Fruit fly (Drosophila melanogaster) whole organism, embryonic: ENCODE results near the gene Spt7.
A peak's percentile ranks its signal among the peaks of the same experiment; 100 is the strongest.

ENCODE experiments used
- Aef1 ChIP-seq: fragments of 200-800 bp; sonication (Bioruptor generic); IDR thresholded peaks from 3 replicates; pipeline ENCODE4 v1.3.6; 2022; ENCODE audit warnings: missing biosample characterization, missing genetic modification characterization
- Awh ChIP-seq: fragments of 200-800 bp; sonication (Bioruptor generic); IDR thresholded peaks from 2 replicates; pipeline ENCODE4, ENCODE4 v1.3.6; 2022; ENCODE audit warnings: missing biosample characterization, missing genetic modification characterization
- Blimp-1 ChIP-seq: fragments of 200-800 bp; sonication (Bioruptor generic); optimal IDR thresholded peaks from 3 replicates; lab custom pipeline; 2018; ENCODE audit warnings: missing biosample characterization, missing genetic modification characterization, mild to moderate bottlenecking, moderate library complexity, missing genetic modification reagents
- CG10209 ChIP-seq: fragments of 200-800 bp; sonication (Bioruptor generic); optimal IDR thresholded peaks from 3 replicates; lab custom pipeline; 2017; ENCODE audit warnings: missing biosample characterization, mild to moderate bottlenecking, missing genetic modification characterization, missing genetic modification reagents
- CG1024 ChIP-seq: fragments of 200-800 bp; sonication (Bioruptor generic); IDR thresholded peaks from 2 replicates; pipeline ENCODE4 v1.3.6; 2022; ENCODE audit warnings: missing biosample characterization, missing genetic modification characterization
- CG10543 ChIP-seq: fragments of 200-800 bp; sonication (Bioruptor generic); optimal IDR thresholded peaks from 3 replicates; lab custom pipeline; 2017; ENCODE audit warnings: missing biosample characterization, mild to moderate bottlenecking, missing genetic modification characterization, moderate library complexity
- CG11504 ChIP-seq: fragments of 200-800 bp; sonication (Bioruptor generic); optimal IDR thresholded peaks from 3 replicates; lab custom pipeline; 2019; ENCODE audit warnings: missing biosample characterization, mild to moderate bottlenecking, missing genetic modification characterization, moderate library complexity
- CG12071 ChIP-seq: fragments of 200-800 bp; sonication (Bioruptor generic); optimal IDR thresholded peaks from 3 replicates; lab custom pipeline; 2018; ENCODE audit warnings: missing biosample characterization, mild to moderate bottlenecking, missing genetic modification characterization
- CG13894 ChIP-seq: fragments of 200-800 bp; sonication (Bioruptor generic); optimal IDR thresholded peaks from 3 replicates; lab custom pipeline; 2018; ENCODE audit warnings: missing biosample characterization, mild to moderate bottlenecking, missing genetic modification characterization, moderate library complexity
- CG14441 ChIP-seq: fragments of 200-800 bp; sonication (Bioruptor generic); IDR thresholded peaks from 2 replicates; pipeline ENCODE4 v1.3.6; 2022; ENCODE audit warnings: missing biosample characterization, missing genetic modification characterization
- CG15514 ChIP-seq: fragments of 200-800 bp; sonication (Bioruptor generic); optimal IDR thresholded peaks from 3 replicates; lab custom pipeline; 2017; ENCODE audit warnings: missing biosample characterization, missing genetic modification characterization, mild to moderate bottlenecking, moderate library complexity, missing genetic modification reagents
- CG16863 ChIP-seq: fragments of 200-800 bp; sonication (Bioruptor generic); optimal IDR thresholded peaks from 3 replicates; lab custom pipeline; 2016; ENCODE audit warnings: missing biosample characterization, missing genetic modification characterization
- CG18764 ChIP-seq: fragments of 200-800 bp; sonication (Bioruptor generic); optimal IDR thresholded peaks from 3 replicates; lab custom pipeline; 2016; ENCODE audit warnings: missing biosample characterization, missing genetic modification characterization
- CG2116 ChIP-seq: fragments of 200-800 bp; sonication (Bioruptor generic); optimal IDR thresholded peaks from 3 replicates; lab custom pipeline; 2018; ENCODE audit warnings: missing biosample characterization, mild to moderate bottlenecking, missing genetic modification characterization
- CG2199 ChIP-seq: fragments of 200-800 bp; sonication (Bioruptor generic); IDR thresholded peaks from 3 replicates; pipeline ENCODE4 v1.3.6; 2022; ENCODE audit warnings: missing biosample characterization, missing genetic modification characterization
- CG34224 ChIP-seq: fragments of 200-800 bp; sonication (Bioruptor generic); IDR thresholded peaks from 3 replicates; pipeline ENCODE4 v1.3.6; 2022; ENCODE audit warnings: missing biosample characterization, missing genetic modification characterization; ENCODE audit not compliant: partially characterized antibody
- CG3726 ChIP-seq: fragments of 200-800 bp; sonication (Bioruptor generic); IDR thresholded peaks from 3 replicates; pipeline ENCODE4, ENCODE4 v1.3.6; 2022; ENCODE audit warnings: missing biosample characterization, missing genetic modification characterization
- CG8089 ChIP-seq: fragments of 200-800 bp; sonication (Bioruptor generic); optimal IDR thresholded peaks from 3 replicates; lab custom pipeline; 2016; ENCODE audit warnings: missing biosample characterization, missing genetic modification characterization
- CHES-1-like ChIP-seq: fragments of 200-800 bp; sonication (Bioruptor generic); optimal IDR thresholded peaks from 2 replicates; lab custom pipeline; 2016; ENCODE audit warnings: missing biosample characterization, missing genetic modification characterization
- Chrac-16 ChIP-seq: fragments of 200-800 bp; sonication (Bioruptor generic); optimal IDR thresholded peaks from 3 replicates; lab custom pipeline; 2016; ENCODE audit warnings: missing biosample characterization, missing genetic modification characterization
- CrebB ChIP-seq: fragments of 200-800 bp; sonication (Bioruptor generic); optimal IDR thresholded peaks from 3 replicates; lab custom pipeline; 2018; ENCODE audit warnings: missing biosample characterization, mild to moderate bottlenecking, missing genetic modification characterization
- Ets97D ChIP-seq: fragments of 200-800 bp; sonication (Bioruptor generic); optimal IDR thresholded peaks from 3 replicates; lab custom pipeline; 2016; ENCODE audit warnings: missing biosample characterization, missing genetic modification characterization
- Hmr ChIP-seq: fragments of 200-800 bp; sonication (Bioruptor generic); optimal IDR thresholded peaks from 3 replicates; lab custom pipeline; 2017; ENCODE audit warnings: mild to moderate bottlenecking, missing biosample characterization, missing genetic modification reagents, missing genetic modification characterization
- Hr51 ChIP-seq, 2 experiments: fragments of 200-800 bp; sonication (Bioruptor generic); optimal IDR thresholded peaks; 2 replicates in 1 of 2; 3 replicates in 1 of 2; lab custom pipeline; 2016 to 2018; ENCODE audit warnings: missing biosample characterization in 2 of 2, missing genetic modification characterization in 2 of 2, mild to moderate bottlenecking in 1 of 2, moderate library complexity in 1 of 2
- Med ChIP-seq: fragments of 200-800 bp; sonication (Bioruptor generic); peaks from one replicate; lab custom pipeline; 2016; ENCODE audit warnings: missing biosample characterization, missing genetic modification characterization, mild to moderate bottlenecking, inconsistent platforms, moderate library complexity
- Stat92E ChIP-seq, 3 experiments: fragments of >200 bp in 2 of 3; fragments of 200-800 bp in 1 of 3; sonication (Bioruptor generic) in 1 of 3; optimal IDR thresholded peaks; 2 replicates each; lab custom pipeline; 2017 to 2019; ENCODE audit warnings: missing biosample characterization in 3 of 3, missing genetic modification characterization in 3 of 3, mild to moderate bottlenecking in 1 of 3, moderate library complexity in 1 of 3
- Trl ChIP-seq, 3 experiments: fragments of >200 bp in 2 of 3; fragments of 200-800 bp in 1 of 3; sonication (Bioruptor generic) in 1 of 3; optimal IDR thresholded peaks; 2 replicates in 1 of 3; 3 replicates in 2 of 3; lab custom pipeline; 2016 to 2017; ENCODE audit warnings: missing biosample characterization in 1 of 3, missing genetic modification characterization in 1 of 3
- btn ChIP-seq: fragments of 200-800 bp; sonication (Bioruptor generic); optimal IDR thresholded peaks from 2 replicates; lab custom pipeline; 2016; ENCODE audit warnings: missing biosample characterization, missing genetic modification characterization
- cg ChIP-seq: fragments of 200-800 bp; sonication (Bioruptor generic); optimal IDR thresholded peaks from 3 replicates; lab custom pipeline; 2019; ENCODE audit warnings: missing biosample characterization, mild to moderate bottlenecking, missing genetic modification characterization, moderate library complexity
- chinmo ChIP-seq: fragments of 200-800 bp; sonication (Bioruptor generic); IDR thresholded peaks from 4 replicates; pipeline ENCODE4 v1.3.6; 2022; ENCODE audit warnings: missing biosample characterization, missing genetic modification characterization; ENCODE audit not compliant: partially characterized antibody
- grau ChIP-seq: fragments of 200-800 bp; optimal IDR thresholded peaks from 3 replicates; lab custom pipeline; 2019; ENCODE audit warnings: missing biosample characterization, mild to moderate bottlenecking, missing genetic modification characterization, moderate library complexity
- hbn ChIP-seq: fragments of 200-800 bp; sonication (Bioruptor generic); IDR thresholded peaks from 2 replicates; pipeline ENCODE4 v1.3.6; 2022; ENCODE audit warnings: missing biosample characterization, missing genetic modification characterization; ENCODE audit not compliant: partially characterized antibody
- her ChIP-seq: fragments of 200-800 bp; sonication (Bioruptor generic); optimal IDR thresholded peaks from 2 replicates; lab custom pipeline; 2016; ENCODE audit warnings: missing biosample characterization, missing genetic modification characterization
- insv ChIP-seq, 2 experiments: fragments of 200-800 bp; sonication (Bioruptor generic); optimal IDR thresholded peaks; 3 replicates each; lab custom pipeline; 2016 to 2018; ENCODE audit warnings: missing biosample characterization in 2 of 2, missing genetic modification characterization in 2 of 2
- jumu ChIP-seq: fragments of 200-800 bp; sonication (Bioruptor generic); optimal IDR thresholded peaks from 3 replicates; lab custom pipeline; 2016; ENCODE audit warnings: missing biosample characterization, missing genetic modification characterization
- kni ChIP-seq: fragments of 200-800 bp; sonication (Bioruptor generic); optimal IDR thresholded peaks from 3 replicates; lab custom pipeline; 2017; ENCODE audit warnings: mild to moderate bottlenecking, missing biosample characterization, missing genetic modification reagents, missing genetic modification characterization
- lola ChIP-seq, 3 experiments: fragments of >200 bp in 2 of 3; fragments of 200-800 bp in 1 of 3; sonication (Bioruptor generic) in 1 of 3; optimal IDR thresholded peaks; 2 replicates each; lab custom pipeline; 2017 to 2019; ENCODE audit warnings: missing biosample characterization in 3 of 3, missing genetic modification characterization in 3 of 3, mild to moderate bottlenecking in 1 of 3, moderate library complexity in 1 of 3
- mam ChIP-seq: fragments of 200-800 bp; sonication (Bioruptor generic); optimal IDR thresholded peaks from 3 replicates; lab custom pipeline; 2016; ENCODE audit warnings: missing biosample characterization, missing genetic modification characterization
- nau ChIP-seq: fragments of 200-800 bp; sonication (Bioruptor generic); optimal IDR thresholded peaks from 3 replicates; lab custom pipeline; 2017; ENCODE audit warnings: missing biosample characterization, mild to moderate bottlenecking, missing genetic modification characterization, missing genetic modification reagents
- pfk ChIP-seq: fragments of 200-800 bp; sonication (Bioruptor generic); optimal IDR thresholded peaks from 2 replicates; lab custom pipeline; 2018; ENCODE audit warnings: missing biosample characterization, mild to moderate bottlenecking, missing genetic modification characterization, moderate library complexity
- prd ChIP-seq, 3 experiments: fragments of >200 bp in 2 of 3; fragments of 200-800 bp in 1 of 3; sonication (Bioruptor generic) in 1 of 3; optimal IDR thresholded peaks in 2 of 3; IDR thresholded peaks in 1 of 3; 2 replicates in 2 of 3; 3 replicates in 1 of 3; pipeline versions ENCODE4 v1.3.6 to Lab custom; 2017 to 2022; ENCODE audit warnings: missing biosample characterization in 1 of 3, missing genetic modification characterization in 1 of 3
- salm ChIP-seq: fragments of 200-800 bp; sonication (Bioruptor generic); optimal IDR thresholded peaks from 2 replicates; lab custom pipeline; 2018; ENCODE audit warnings: missing biosample characterization, mild to moderate bottlenecking, missing genetic modification characterization
- sd ChIP-seq: fragments of 200-800 bp; sonication (Bioruptor generic); optimal IDR thresholded peaks from 3 replicates; lab custom pipeline; 2018; ENCODE audit warnings: missing biosample characterization, mild to moderate bottlenecking, missing genetic modification characterization, moderate library complexity
- sens ChIP-seq: fragments of 200-800 bp; sonication (Bioruptor generic); peaks from one replicate; lab custom pipeline; 2016; ENCODE audit warnings: missing biosample characterization, missing genetic modification characterization
- sna ChIP-seq: fragments of 200-800 bp; sonication (Bioruptor generic); IDR thresholded peaks from 2 replicates; pipeline ENCODE4 v1.3.6; 2022; ENCODE audit warnings: missing biosample characterization, missing genetic modification characterization; ENCODE audit not compliant: partially characterized antibody
- vfl ChIP-seq: fragments of 200-800 bp; sonication (Bioruptor generic); optimal IDR thresholded peaks from 2 replicates; lab custom pipeline; 2016; ENCODE audit warnings: missing biosample characterization, missing genetic modification characterization
- zen2 ChIP-seq: fragments of 200-800 bp; sonication (Bioruptor generic); IDR thresholded peaks from 3 replicates; pipeline ENCODE4 v1.3.6; 2022; ENCODE audit warnings: missing biosample characterization, missing genetic modification characterization; ENCODE audit not compliant: partially characterized antibody
- zfh1 ChIP-seq: fragments of 200-800 bp; sonication (Bioruptor generic); IDR thresholded peaks from 3 replicates; pipeline ENCODE4 v1.3.6; 2022; ENCODE audit warnings: missing biosample characterization, missing genetic modification characterization

The Spt7 gene

dm6 chrX:17830211-17830616 is 20.0 kb upstream of the Spt7 start (continued):
- TF ChIP-seq CG8089 (GFP tag; lab: Kevin White, UChicago) (no peak), Awh (GFP tag; lab: Robert Waterston, UW) (no peak), lola (GFP tag; optimal IDR thresholded peaks at IDR 0.05; lab: Kevin White, UChicago) (peak in 1 of 3 experiments; percentile 75), Chrac-16 (GFP tag; lab: Kevin White, UChicago) (peak; percentile 20), CG2199 (GFP tag; lab: Robert Waterston, UW) (0 out of 3 replicates have a peak, but pooled peaks have one; percentile 8), Hr51 (GFP tag; optimal IDR thresholded peaks at IDR 0.05; lab: Kevin White, UChicago) (peak in 1 of 2 experiments; percentile 13), btn (GFP tag; lab: Kevin White, UChicago) (no peak), insv (GFP tag; optimal IDR thresholded peaks at IDR 0.05; lab: Kevin White, UChicago) (no peak), CG18764 (GFP tag; lab: Kevin White, UChicago) (no peak), Hmr (GFP tag; lab: Kevin White, UChicago) (no peak), jumu (peak; percentile 7), Ets97D (GFP tag; lab: Kevin White, UChicago) (no peak), zen2 (no peak), mam (no peak), CHES-1-like (GFP tag; lab: Kevin White, UChicago) (peak; percentile 19), CG2116 (GFP tag; lab: Kevin White, UChicago) (no peak), prd (optimal IDR thresholded peaks at IDR 0.05; lab: Kevin White, UChicago) (no peak), prd (GFP tag; IDR thresholded peaks at IDR 0.05; lab: Robert Waterston, UW) (peak; percentile 19; the same call in 1 of the 3 replicates), CG10209 (peak; percentile 37)

- no peak for TF ChIP-seq zfh1
- TF ChIP-seq kni (GFP tag; lab: Kevin White, UChicago), result peak; percentile 18
- TF ChIP-seq CG14441 (GFP tag; lab: Robert Waterston, UW), result no peak
- TF ChIP-seq sens, result peak; percentile 10
- peak in 1 of 3 experiments; percentile 13 for TF ChIP-seq Stat92E (GFP tag; optimal IDR thresholded peaks at IDR 0.05; lab: Kevin White, UChicago)
- TF ChIP-seq CrebB (tag; lab: Kevin White, UChicago), result no peak
- TF ChIP-seq CG11504, result no peak
- TF ChIP-seq Blimp-1 (GFP tag; lab: Kevin White, UChicago), result no peak
- no peak for TF ChIP-seq CG16863
- no peak for TF ChIP-seq CG1024 (GFP tag; lab: Robert Waterston, UW)
- no peak for TF ChIP-seq sna (GFP tag; lab: Robert Waterston, UW)
- TF ChIP-seq CG10543 (GFP tag; lab: Kevin White, UChicago), result peak; percentile 28
- peak; percentile 27 for TF ChIP-seq CG13894
- peak; percentile 95 for TF ChIP-seq chinmo (GFP tag; lab: Robert Waterston, UW)
- TF ChIP-seq Aef1, result no peak
- TF ChIP-seq her (GFP tag; lab: Kevin White, UChicago), result no peak
- peak; percentile 8 for TF ChIP-seq CG15514
- TF ChIP-seq sd (tag; lab: Kevin White, UChicago), result peak; percentile 48
- TF ChIP-seq pfk (GFP tag; lab: Kevin White, UChicago), result no peak
- no peak for TF ChIP-seq grau
- peak; percentile 75 for TF ChIP-seq cg (GFP tag; lab: Kevin White, UChicago)
- no peak for TF ChIP-seq nau
- peak; percentile 19; the same call in 1 of the 3 replicates for TF ChIP-seq CG34224 (GFP tag; lab: Robert Waterston, UW)
- TF ChIP-seq CG3726 (GFP tag; lab: Robert Waterston, UW), result no peak
- TF ChIP-seq hbn (GFP tag; lab: Robert Waterston, UW), result no peak
- TF ChIP-seq salm (tag; lab: Kevin White, UChicago), result no peak
- TF ChIP-seq vfl (GFP tag; lab: Kevin White, UChicago), result no peak
- no peak for TF ChIP-seq CG12071
- TF ChIP-seq Trl (optimal IDR thresholded peaks at IDR 0.05; lab: Kevin White, UChicago), result peak in 1 of 2 experiments; percentile 28
- TF ChIP-seq Trl (GFP tag; optimal IDR thresholded peaks at IDR 0.05; lab: Kevin White, UChicago), result no peak
- TF ChIP-seq Med (GFP tag; lab: Kevin White, UChicago), result peak; percentile 75
These were observed 19.6 kb upstream of the Spt7 start, which contains the start of gene CG6398 for dm6 chrX:17830644-17831043. Gene CG6398 (plus strand): TSS chrX:17830828.
